Fruit fly (Drosophila melanogaster): ENCODE measurements around the gene Graf.

The Graf gene

dm6 chrX:15733995-15734394 is 26.5 kb downstream of the Graf start, which contains the start of the genes CG12379 and MagR (continued):
- TF ChIP-seq CG4820 (GFP tag; optimal IDR thresholded peaks at IDR 0.05) (no peak), CG7786 (GFP tag; optimal IDR thresholded peaks at IDR 0.05) (peak; percentile 56), CG14441 (GFP tag; IDR thresholded peaks at IDR 0.05) (no peak), CG7556 (GFP tag; optimal IDR thresholded peaks at IDR 0.05) (no peak), Mad (GFP tag; optimal IDR thresholded peaks at IDR 0.05) (peak; percentile 30), h (optimal IDR thresholded peaks at IDR 0.05) (no peak), lilli (GFP tag; optimal IDR thresholded peaks at IDR 0.05) (peak; percentile 82), TFAM (GFP tag; optimal IDR thresholded peaks at IDR 0.05) (no peak), CG18619 (GFP tag; optimal IDR thresholded peaks at IDR 0.05) (peak; percentile 29), CG33213 (GFP tag; optimal IDR thresholded peaks at IDR 0.05) (peak; percentile 27), twi (tag; optimal IDR thresholded peaks at IDR 0.05) (peak; percentile 76), CG33557 (GFP tag; optimal IDR thresholded peaks at IDR 0.05) (peak; percentile 64), tap (tag; optimal IDR thresholded peaks at IDR 0.05) (no peak), tgo (GFP tag; IDR thresholded peaks at IDR 0.05) (peak; percentile 42; the same call in 1 of the 3 replicates), CG10274 (GFP tag; optimal IDR thresholded peaks at IDR 0.05) (peak; percentile 4), crc (GFP tag; optimal IDR thresholded peaks at IDR 0.05) (peak; percentile 35), ranshi (GFP tag; IDR thresholded peaks at IDR 0.05) (0 out of 2 replicates have a peak, but pooled peaks have one; percentile 31), ab (GFP tag; optimal IDR thresholded peaks at IDR 0.05) (no peak), chinmo (GFP tag; IDR thresholded peaks at IDR 0.05; ENCODE audit: partially characterized antibody) (0 out of 4 replicates have a peak, but pooled peaks have one; percentile 67), trem (tag; optimal IDR thresholded peaks at IDR 0.05) (peak; percentile 54), pzg (GFP tag; optimal IDR thresholded peaks at IDR 0.05) (peak; percentile 58), Nf-YA (GFP tag; IDR thresholded peaks at IDR 0.05) (no peak), unpg (GFP tag; optimal IDR thresholded peaks at IDR 0.05) (no peak), wek (GFP tag; optimal IDR thresholded peaks at IDR 0.05) (no peak), Chrac-16 (GFP tag; optimal IDR thresholded peaks at IDR 0.05) (peak; percentile 57), CG12219 (GFP tag; optimal IDR thresholded peaks at IDR 0.05) (no peak), CG15514 (GFP tag; optimal IDR thresholded peaks at IDR 0.05) (peak; percentile 58), usp (GFP tag; optimal IDR thresholded peaks at IDR 0.05) (no peak), CG13287 (GFP tag; IDR thresholded peaks at IDR 0.05; ENCODE audit: partially characterized antibody) (peak; percentile 78), nerfin-1 (tag; optimal IDR thresholded peaks at IDR 0.05) (peak; percentile 79), CG13624 (GFP tag; optimal IDR thresholded peaks at IDR 0.05) (peak; percentile 21), CG3838 (GFP tag; optimal IDR thresholded peaks at IDR 0.05) (no peak), ken (GFP tag; IDR thresholded peaks at IDR 0.05) (no peak), CG31224 (GFP tag; IDR thresholded peaks at IDR 0.05) (peak; percentile 49; the same call in 1 of the 2 replicates), fd102C (GFP tag; optimal IDR thresholded peaks at IDR 0.05) (no peak), bab2 (GFP tag; optimal IDR thresholded peaks at IDR 0.05) (peak; percentile 59), CHES-1-like (GFP tag; optimal IDR thresholded peaks at IDR 0.05) (peak; percentile 48), tll (GFP tag; optimal IDR thresholded peaks at IDR 0.05) (peak in 1 of 2 experiments; percentile 83), Sry-β (GFP tag; optimal IDR thresholded peaks at IDR 0.05) (peak; percentile 87), CG9215 (GFP tag; IDR thresholded peaks at IDR 0.05) (peak; percentile 63), zf30C (GFP tag; optimal IDR thresholded peaks at IDR 0.05) (no peak), Xrp1 (GFP tag; IDR thresholded peaks at IDR 0.05) (peak; percentile 35; the same call in 1 of the 2 replicates), CG13424 (tag; optimal IDR thresholded peaks at IDR 0.05) (peak; percentile 71), Dp (GFP tag; optimal IDR thresholded peaks at IDR 0.05) (peak; percentile 36), ash1 (GFP tag; optimal IDR thresholded peaks at IDR 0.05) (no peak), tio (GFP tag; optimal IDR thresholded peaks at IDR 0.05) (no peak), tup (GFP tag; optimal IDR thresholded peaks at IDR 0.05) (no peak), pho (GFP tag; optimal IDR thresholded peaks at IDR 0.05) (peak; percentile 67), inv (GFP tag; IDR thresholded peaks at IDR 0.05; ENCODE audit: partially characterized antibody) (peak; percentile 78), Six4 (GFP tag; optimal IDR thresholded peaks at IDR 0.05) (peak; percentile 3), zen (tag; optimal IDR thresholded peaks at IDR 0.05) (peak; percentile 50)
